Worm (Caenorhabditis elegans): ENCODE measurements around the gene ZC395.5.

- TF ChIP-seq dpl-1 (GFP tag; optimal IDR thresholded peaks at IDR 0.05) (no peak), nhr-6 (tag; optimal IDR thresholded peaks at IDR 0.05) (no peak), ceh-82 (tag; optimal IDR thresholded peaks at IDR 0.05) (no peak), ceh-20 (GFP tag; IDR thresholded peaks at IDR 0.05) (no peak), lsy-2 (tag; optimal IDR thresholded peaks at IDR 0.05) (no peak), aly-2 (tag; optimal IDR thresholded peaks at IDR 0.05) (no peak), egl-27 (tag; optimal IDR thresholded peaks at IDR 0.05) (no peak), ceh-32 (tag; optimal IDR thresholded peaks at IDR 0.05; ENCODE audit: poor library complexity) (no peak), lin-13 (GFP tag; optimal IDR thresholded peaks at IDR 0.05) (no peak), jun-1 (tag; optimal IDR thresholded peaks at IDR 0.05) (no peak), dmd-6 (GFP tag; IDR thresholded peaks at IDR 0.05) (no peak)
These were observed 6.6 kb downstream of the ZC395.5 start for ce11 chrIII:5274250-5274649.

Data from whole organism, L4 larva.